Worm (Caenorhabditis elegans) whole organism, young adult: ENCODE results near the gene irld-33.

Experiments used
- C17E4.6 ChIP-seq: fragments of 200-800 bp; sonication (Bioruptor generic); IDR thresholded peaks from 2 replicates; pipeline ENCODE4 v1.3.6; 2022; ENCODE audit warnings: missing genetic modification reagents, missing genetic modification characterization, missing compliant biosample characterization
- F37B4.10 ChIP-seq: fragments of 200-800 bp; sonication (Bioruptor generic); IDR thresholded peaks from 2 replicates; pipeline ENCODE4 v1.3.6; 2022; ENCODE audit warnings: missing genetic modification characterization, missing compliant biosample characterization
- egl-18 ChIP-seq: fragments of 200-800 bp; sonication (Bioruptor generic); IDR thresholded peaks from 2 replicates; pipeline ENCODE4 v1.3.6; 2022; ENCODE audit warnings: missing genetic modification reagents, missing genetic modification characterization, missing compliant biosample characterization
- egl-44 ChIP-seq: fragments of 200-800 bp; sonication (Bioruptor generic); IDR thresholded peaks from 2 replicates; pipeline ENCODE4 v1.3.6; 2022; ENCODE audit warnings: missing genetic modification reagents, missing genetic modification characterization, missing compliant biosample characterization
- mcd-1 ChIP-seq: fragments of 200-800 bp; sonication (Bioruptor generic); IDR thresholded peaks from 2 replicates; pipeline ENCODE4 v1.3.6; 2022; ENCODE audit warnings: missing genetic modification reagents, missing genetic modification characterization, missing compliant biosample characterization
- nhr-27 ChIP-seq: fragments of 200-800 bp; sonication (Bioruptor generic); optimal IDR thresholded peaks from 2 replicates; lab custom pipeline; 2018; ENCODE audit warnings: mild to moderate bottlenecking, missing genetic modification characterization, moderate library complexity, missing compliant biosample characterization

irld-33 gene

ce11 chrII:1788087-1788486, 49.2 kb downstream of the irld-33 start, which contains the start of the genes C08F1.6 and fbxb-13:
Gene C08F1.6, minus strand, starts transcription at chrII:1788187.
Gene fbxb-13, plus strand, starts transcription at chrII:1788277.
- TF ChIP-seq egl-18 = no peak
- TF ChIP-seq egl-44 (GFP tag; lab: Robert Waterston, UW) = no peak
- TF ChIP-seq mcd-1 (GFP tag; lab: Robert Waterston, UW) = no peak
- no peak for TF ChIP-seq C17E4.6 (GFP tag; lab: Robert Waterston, UW)
- no peak for TF ChIP-seq F37B4.10
- no peak for TF ChIP-seq nhr-27 (tag; lab: Kevin White, UChicago)
- TF ChIP-seq, all 124 proteins: peak for 0
